Fruit fly (Drosophila melanogaster) whole organism, embryonic: ENCODE results near the gene MED25.
A peak's percentile ranks its signal among the peaks of the same experiment; 100 is the strongest.

Experiments used
- Abd-B ChIP-seq: fragments of 200-800 bp; sonication (Bioruptor generic); optimal IDR thresholded peaks from 2 replicates; lab custom pipeline; 2018; ENCODE audit warnings: missing biosample characterization, mild to moderate bottlenecking, missing genetic modification characterization, moderate library complexity
- Ada2b ChIP-seq: fragments of 200-800 bp; sonication (Bioruptor generic); IDR thresholded peaks from 2 replicates; pipeline ENCODE4 v1.3.6; 2022; ENCODE audit warnings: missing biosample characterization, missing genetic modification characterization
- CG13287 ChIP-seq: fragments of 200-800 bp; sonication (Bioruptor generic); IDR thresholded peaks from 2 replicates; pipeline ENCODE4 v1.3.6; 2022; ENCODE audit warnings: missing biosample characterization, missing genetic modification characterization; ENCODE audit not compliant: partially characterized antibody
- CG14710 ChIP-seq: fragments of 200-800 bp; sonication (Bioruptor generic); optimal IDR thresholded peaks from 3 replicates; lab custom pipeline; 2019; ENCODE audit warnings: missing biosample characterization, mild to moderate bottlenecking, missing genetic modification characterization, moderate library complexity
- CG14860 ChIP-seq: fragments of 200-800 bp; sonication (Bioruptor generic); IDR thresholded peaks from 3 replicates; pipeline ENCODE4 v1.3.6; 2022; ENCODE audit warnings: missing biosample characterization, missing genetic modification characterization; ENCODE audit not compliant: partially characterized antibody
- CG17328 ChIP-seq: fragments of 200-800 bp; sonication (Bioruptor generic); IDR thresholded peaks from 2 replicates; pipeline ENCODE4 v1.3.6; 2022; ENCODE audit warnings: missing biosample characterization, missing genetic modification characterization
- CG17385 ChIP-seq: fragments of 200-800 bp; sonication (Bioruptor generic); optimal IDR thresholded peaks from 3 replicates; lab custom pipeline; 2018; ENCODE audit warnings: missing biosample characterization, mild to moderate bottlenecking, missing genetic modification characterization
- CG30020 ChIP-seq: fragments of 200-800 bp; optimal IDR thresholded peaks from 2 replicates; lab custom pipeline; 2019; ENCODE audit warnings: missing biosample characterization, mild to moderate bottlenecking, missing genetic modification characterization, moderate library complexity
- CG4328 ChIP-seq: fragments of 200-800 bp; sonication (Bioruptor generic); optimal IDR thresholded peaks from 3 replicates; lab custom pipeline; 2017; ENCODE audit warnings: missing biosample characterization, missing genetic modification reagents, missing genetic modification characterization
- CG4617 ChIP-seq: fragments of 200-800 bp; sonication (Bioruptor generic); optimal IDR thresholded peaks from 3 replicates; lab custom pipeline; 2016; ENCODE audit warnings: missing biosample characterization, missing genetic modification characterization, borderline replicate concordance
- CG6254 ChIP-seq: fragments of 200-800 bp; sonication (Bioruptor generic); optimal IDR thresholded peaks from 3 replicates; lab custom pipeline; 2017; ENCODE audit warnings: mild to moderate bottlenecking, missing biosample characterization, missing genetic modification reagents, missing genetic modification characterization
- CG6813 ChIP-seq: fragments of 200-800 bp; sonication (Bioruptor generic); optimal IDR thresholded peaks from 2 replicates; lab custom pipeline; 2017; ENCODE audit warnings: missing biosample characterization, missing genetic modification characterization, mild to moderate bottlenecking, moderate library complexity, missing genetic modification reagents
- Dll ChIP-seq: fragments of 200-800 bp; sonication (Bioruptor generic); IDR thresholded peaks from 4 replicates; pipeline ENCODE4 v1.3.6; 2022; ENCODE audit warnings: missing biosample characterization, missing genetic modification characterization; ENCODE audit not compliant: partially characterized antibody
- Doc3 ChIP-seq: fragments of 200-800 bp; sonication (Bioruptor generic); IDR thresholded peaks from 3 replicates; pipeline ENCODE4 v1.3.6; 2022; ENCODE audit warnings: missing biosample characterization, missing genetic modification characterization; ENCODE audit not compliant: partially characterized antibody
- Dp ChIP-seq: fragments of 200-800 bp; sonication (Bioruptor generic); optimal IDR thresholded peaks from 2 replicates; lab custom pipeline; 2018; ENCODE audit warnings: missing biosample characterization, mild to moderate bottlenecking, missing genetic modification characterization, moderate library complexity
- Dref ChIP-seq: fragments of 200-800 bp; sonication (Bioruptor generic); IDR thresholded peaks from 2 replicates; pipeline ENCODE4 v1.3.6; 2022; ENCODE audit warnings: missing biosample characterization, missing genetic modification characterization
- E2f2 ChIP-seq: fragments of 200-800 bp; sonication (Bioruptor generic); IDR thresholded peaks from 2 replicates; pipeline ENCODE4 v1.3.6; 2022; ENCODE audit warnings: missing biosample characterization, missing genetic modification characterization
- Ets97D ChIP-seq: fragments of 200-800 bp; sonication (Bioruptor generic); optimal IDR thresholded peaks from 3 replicates; lab custom pipeline; 2016; ENCODE audit warnings: missing biosample characterization, missing genetic modification characterization
- MBD-R2 ChIP-seq: fragments of 200-800 bp; sonication (Bioruptor generic); IDR thresholded peaks from 2 replicates; pipeline ENCODE4 v1.3.6; 2022; ENCODE audit warnings: missing biosample characterization, missing genetic modification characterization
- Myb ChIP-seq: fragments of 200-800 bp; sonication (Bioruptor generic); optimal IDR thresholded peaks from 2 replicates; lab custom pipeline; 2016; ENCODE audit warnings: missing biosample characterization, missing genetic modification characterization
- Opbp ChIP-seq: fragments of 200-800 bp; sonication (Bioruptor generic); IDR thresholded peaks from 3 replicates; pipeline ENCODE4 v1.3.6; 2022; ENCODE audit warnings: missing biosample characterization, missing genetic modification characterization; ENCODE audit not compliant: partially characterized antibody
- Scr ChIP-seq: fragments of 200-800 bp; sonication (Bioruptor generic); IDR thresholded peaks from 2 replicates; pipeline ENCODE4 v1.3.6; 2022; ENCODE audit warnings: missing biosample characterization, missing genetic modification characterization; ENCODE audit not compliant: partially characterized antibody
- Sin3A ChIP-seq: fragments of >200 bp; optimal IDR thresholded peaks from 2 replicates; lab custom pipeline; 2018
- Sry-δ ChIP-seq: fragments of 200-800 bp; sonication (Bioruptor generic); optimal IDR thresholded peaks from 2 replicates; lab custom pipeline; 2016; ENCODE audit warnings: missing biosample characterization, missing genetic modification characterization
- YL-1 ChIP-seq: fragments of 200-800 bp; sonication (Bioruptor generic); optimal IDR thresholded peaks from 3 replicates; lab custom pipeline; 2017; ENCODE audit warnings: missing biosample characterization, mild to moderate bottlenecking, missing genetic modification characterization
- amos ChIP-seq: fragments of 200-800 bp; sonication (Bioruptor generic); IDR thresholded peaks from 2 replicates; pipeline ENCODE4 v1.3.6; 2022; ENCODE audit warnings: missing biosample characterization, missing genetic modification characterization; ENCODE audit not compliant: partially characterized antibody
- bbx ChIP-seq: fragments of 200-800 bp; sonication (Bioruptor generic); IDR thresholded peaks from 2 replicates; pipeline ENCODE4 v1.3.6; 2022; ENCODE audit warnings: missing biosample characterization, missing genetic modification characterization; ENCODE audit not compliant: partially characterized antibody
- bcd ChIP-seq: fragments of 200-800 bp; sonication (Bioruptor generic); optimal IDR thresholded peaks from 2 replicates; lab custom pipeline; 2017; ENCODE audit warnings: missing biosample characterization, mild to moderate bottlenecking, missing genetic modification characterization
- ci ChIP-seq: fragments of 200-800 bp; sonication (Bioruptor generic); IDR thresholded peaks from 3 replicates; pipeline ENCODE4 v1.3.6; 2022; ENCODE audit warnings: missing biosample characterization, missing genetic modification characterization
- grau ChIP-seq: fragments of 200-800 bp; optimal IDR thresholded peaks from 3 replicates; lab custom pipeline; 2019; ENCODE audit warnings: missing biosample characterization, mild to moderate bottlenecking, missing genetic modification characterization, moderate library complexity
- pzg ChIP-seq: fragments of 200-800 bp; sonication (Bioruptor generic); optimal IDR thresholded peaks from 3 replicates; lab custom pipeline; 2018; ENCODE audit warnings: missing biosample characterization, mild to moderate bottlenecking, missing genetic modification characterization, moderate library complexity
- salm ChIP-seq: fragments of 200-800 bp; sonication (Bioruptor generic); optimal IDR thresholded peaks from 2 replicates; lab custom pipeline; 2018; ENCODE audit warnings: missing biosample characterization, mild to moderate bottlenecking, missing genetic modification characterization
- stwl ChIP-seq: fragments of 200-800 bp; sonication (Bioruptor generic); optimal IDR thresholded peaks from 3 replicates; lab custom pipeline; 2018; ENCODE audit warnings: missing biosample characterization, mild to moderate bottlenecking, missing genetic modification characterization, moderate library complexity
- trem ChIP-seq: fragments of 200-800 bp; optimal IDR thresholded peaks from 3 replicates; lab custom pipeline; 2019; ENCODE audit warnings: missing biosample characterization, mild to moderate bottlenecking, missing genetic modification characterization, moderate library complexity
- unc-4 ChIP-seq: fragments of 200-800 bp; sonication (Bioruptor generic); IDR thresholded peaks from 2 replicates; pipeline ENCODE4 v1.3.6; 2022; ENCODE audit warnings: missing biosample characterization, missing genetic modification characterization; ENCODE audit not compliant: partially characterized antibody
- wek ChIP-seq: fragments of 200-800 bp; sonication (Bioruptor generic); optimal IDR thresholded peaks from 3 replicates; lab custom pipeline; 2018; ENCODE audit warnings: missing biosample characterization, mild to moderate bottlenecking, missing genetic modification characterization, moderate library complexity

Gene MED25

dm6 chr3R:20027841-20028240 is 19.1 kb downstream of the MED25 start, which contains the start of the genes CG4424 and CG4854 (continued):
- TF ChIP-seq CG30020 (tag; lab: Kevin White, UChicago) (peak; percentile 17), YL-1 (GFP tag; lab: Kevin White, UChicago) (peak; percentile 25), Myb (GFP tag; lab: Kevin White, UChicago) (peak; percentile 77), grau (tag; lab: Kevin White, UChicago) (peak; percentile 53), CG6254 (GFP tag; lab: Kevin White, UChicago) (peak; percentile 89), Scr (GFP tag; lab: Robert Waterston, UW) (peak; percentile 34; the same call in 1 of the 2 replicates), salm (tag; lab: Kevin White, UChicago) (no peak), CG4617 (peak; percentile 67), CG4328 (no peak), Opbp (GFP tag; lab: Robert Waterston, UW) (peak; percentile 45; the same call in 1 of the 3 replicates), Dref (GFP tag; lab: Robert Waterston, UW) (peak; percentile 60), Dll (GFP tag; lab: Robert Waterston, UW) (peak; percentile 49; the same call in 2 of the 4 replicates), Sry-δ (GFP tag; lab: Kevin White, UChicago) (peak; percentile 29), CG17328 (GFP tag; lab: Robert Waterston, UW) (no peak), CG14860 (GFP tag; lab: Robert Waterston, UW) (0 out of 3 replicates have a peak, but pooled peaks have one; percentile 19), amos (GFP tag; lab: Robert Waterston, UW) (peak; percentile 51; the same call in 1 of the 2 replicates), CG17385 (GFP tag; lab: Kevin White, UChicago) (peak; percentile 95), ci (GFP tag; lab: Robert Waterston, UW) (0 out of 3 replicates have a peak, but pooled peaks have one; percentile 21), bcd (GFP tag; lab: Kevin White, UChicago) (no peak), trem (tag; lab: Kevin White, UChicago) (peak; percentile 70), wek (GFP tag; lab: Kevin White, UChicago) (peak; percentile 40), unc-4 (GFP tag; lab: Robert Waterston, UW) (peak; percentile 30; the same call in 1 of the 2 replicates), Doc3 (GFP tag; lab: Robert Waterston, UW) (peak; percentile 41; the same call in 1 of the 3 replicates), Dp (GFP tag; lab: Kevin White, UChicago) (peak; percentile 42), Ada2b (GFP tag; lab: Robert Waterston, UW) (no peak), bbx (GFP tag; lab: Robert Waterston, UW) (peak; percentile 43; the same call in 1 of the 2 replicates), pzg (GFP tag; lab: Kevin White, UChicago) (peak; percentile 52), MBD-R2 (GFP tag; lab: Robert Waterston, UW) (peak; percentile 96), E2f2 (GFP tag; lab: Robert Waterston, UW) (peak; percentile 58), Ets97D (GFP tag; lab: Kevin White, UChicago) (peak; percentile 11), CG14710 (tag; lab: Kevin White, UChicago) (peak; percentile 5), Sin3A (lab: Kevin White, UChicago) (peak; percentile 22), CG13287 (GFP tag; lab: Robert Waterston, UW) (peak; percentile 57; the same call in 1 of the 2 replicates), stwl (tag; lab: Kevin White, UChicago) (peak; percentile 33), CG6813 (no peak), Abd-B (GFP tag; lab: Kevin White, UChicago) (peak; percentile 53)
- TF ChIP-seq, all 482 proteins: peak for 36
